Worm (Caenorhabditis elegans) whole organism, L2 larva: ENCODE data around the gene men-1.

Experiments used
- R02D3.7 ChIP-seq: fragments of 150-350 bp; optimal IDR thresholded peaks from 2 replicates; lab custom pipeline; 2014; ENCODE audit warnings: missing biosample characterization, missing genetic modification characterization
- ama-1 ChIP-seq: fragments of 150-350 bp; optimal IDR thresholded peaks from 2 replicates; lab custom pipeline; 2018; ENCODE audit warnings: inconsistent platforms
- egl-27 ChIP-seq: sonication (generic microtip); optimal IDR thresholded peaks from 3 replicates; lab custom pipeline; 2017; ENCODE audit warnings: missing biosample characterization, missing genetic modification reagents, missing genetic modification characterization
- elt-1 ChIP-seq: fragments of 150-350 bp; optimal IDR thresholded peaks from 2 replicates; lab custom pipeline; 2014; ENCODE audit warnings: missing biosample characterization, missing genetic modification characterization
- nhr-25 ChIP-seq: fragments of 150-350 bp; sonication (generic microtip); optimal IDR thresholded peaks from 3 replicates; lab custom pipeline; 2014; ENCODE audit warnings: missing biosample characterization, missing genetic modification characterization
- nhr-6 ChIP-seq: fragments of 150-350 bp; optimal IDR thresholded peaks from 2 replicates; lab custom pipeline; 2014; ENCODE audit warnings: missing biosample characterization, missing genetic modification characterization

- TF ChIP-seq nhr-6 (tag; lab: Kevin White, UChicago) = no peak
- no peak for TF ChIP-seq nhr-25 (tag; lab: Kevin White, UChicago)
- no peak for TF ChIP-seq egl-27 (tag; lab: Kevin White, UChicago)
- no peak for TF ChIP-seq R02D3.7 (tag; lab: Kevin White, UChicago)
- no peak for TF ChIP-seq ama-1
- no peak for TF ChIP-seq elt-1 (tag; lab: Kevin White, UChicago)
Observed at ce11 chrII:14269839-14270238, 35.9 kb upstream of the men-1 start.
